Worm (Caenorhabditis elegans) whole organism, early embryonic: ENCODE data around the gene Y38F2AR.12.

Experiments
- aly-1 ChIP-seq: sonication (generic microtip); optimal IDR thresholded peaks from 2 replicates; lab custom pipeline; 2016; ENCODE audit warnings: missing genetic modification characterization, missing compliant biosample characterization
- ama-1 ChIP-seq: fragments of 150-350 bp; optimal IDR thresholded peaks from 2 replicates; lab custom pipeline; 2014
- ceh-13 ChIP-seq: fragments of 200-800 bp; sonication (Bioruptor generic); optimal IDR thresholded peaks from 2 replicates; lab custom pipeline; 2018; ENCODE audit warnings: mild to moderate bottlenecking, missing genetic modification characterization, missing compliant biosample characterization
- ceh-36 ChIP-seq: sonication (generic microtip); optimal IDR thresholded peaks from 2 replicates; lab custom pipeline; 2016; ENCODE audit warnings: missing genetic modification characterization, inconsistent platforms, missing compliant biosample characterization
- flt-1 ChIP-seq: fragments of 200-800 bp; sonication (Bioruptor generic); IDR thresholded peaks from 2 replicates; pipeline ENCODE4 v1.3.6; 2022; ENCODE audit warnings: missing genetic modification characterization, missing compliant biosample characterization
- pes-1 ChIP-seq: fragments of 200-800 bp; sonication (Bioruptor generic); IDR thresholded peaks from 2 replicates; pipeline ENCODE4 v1.3.6; 2022; ENCODE audit warnings: missing genetic modification reagents, missing genetic modification characterization, missing compliant biosample characterization
- tbx-11 ChIP-seq: fragments of 200-800 bp; sonication (Bioruptor generic); IDR thresholded peaks from 2 replicates; pipeline ENCODE4 v1.3.6; 2022; ENCODE audit warnings: missing genetic modification characterization, missing compliant biosample characterization
- tra-4 ChIP-seq: sonication (generic microtip); optimal IDR thresholded peaks from 2 replicates; lab custom pipeline; 2017; ENCODE audit warnings: missing genetic modification characterization, missing compliant biosample characterization

DNA sequence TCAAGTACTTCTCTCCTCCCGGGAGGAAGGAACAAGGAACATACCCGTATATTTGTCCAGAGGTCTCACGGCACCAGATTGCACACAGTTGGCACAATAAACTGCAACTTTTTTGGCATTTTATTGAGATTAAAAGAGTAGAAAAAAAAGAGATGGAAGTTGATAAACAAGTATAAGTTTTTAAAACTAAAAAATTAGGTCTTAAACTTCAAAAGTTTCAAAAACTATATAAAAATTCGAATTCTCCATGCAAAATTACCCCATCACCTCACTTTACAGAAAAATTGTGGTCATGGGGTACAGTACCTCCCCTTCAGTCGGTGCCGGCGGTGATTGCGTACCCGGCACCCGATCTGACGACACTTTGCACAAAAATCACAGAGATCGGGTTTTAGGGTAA lies 39.0 kb upstream of the Y38F2AR.12 start, which contains the start of gene C45G7.13:
- TF ChIP-seq ama-1 (lab: Kevin White, UChicago) (no peak), flt-1 (GFP tag; lab: Robert Waterston, UW) (no peak), tra-4 (tag; lab: Kevin White, UChicago) (no peak), aly-1 (tag; lab: Kevin White, UChicago) (no peak), ceh-36 (no peak), tbx-11 (GFP tag; lab: Robert Waterston, UW) (no peak), pes-1 (GFP tag; lab: Robert Waterston, UW) (no peak), ceh-13 (no peak)
